Worm (Caenorhabditis elegans) whole organism, L1 larva: Measurements from ENCODE around the gene xpo-1.

ENCODE experiments used
- C04F5.9 ChIP-seq: sonication (generic microtip); optimal IDR thresholded peaks from 2 replicates; lab custom pipeline; 2016; ENCODE audit warnings: missing genetic modification characterization, missing compliant biosample characterization
- ama-1 ChIP-seq: fragments of 150-350 bp; optimal IDR thresholded peaks from 2 replicates; lab custom pipeline; 2014
- blmp-1 ChIP-seq: fragments of 150-350 bp; optimal IDR thresholded peaks from 2 replicates; lab custom pipeline; 2014; ENCODE audit warnings: missing biosample characterization, missing genetic modification characterization
- ceh-88 ChIP-seq: fragments of 200-800 bp; sonication (Bioruptor generic); IDR thresholded peaks from 2 replicates; pipeline ENCODE4 v1.3.6; 2022; ENCODE audit warnings: missing genetic modification characterization, missing compliant biosample characterization
- elt-3 ChIP-seq, 6 experiments: fragments of 150-350 bp in 1 of 6; sonication (generic microtip); optimal IDR thresholded peaks; 2 replicates each; lab custom pipeline; 2017 to 2018; ENCODE audit warnings: missing biosample characterization in 6 of 6, missing genetic modification characterization in 6 of 6, inconsistent platforms in 1 of 6
- fkh-10 ChIP-seq: sonication (generic microtip); optimal IDR thresholded peaks from 2 replicates; lab custom pipeline; 2017; ENCODE audit warnings: missing biosample characterization, missing genetic modification reagents, missing genetic modification characterization
- lin-14 ChIP-seq: fragments of 200-800 bp; sonication (Bioruptor generic); optimal IDR thresholded peaks from 2 replicates; lab custom pipeline; 2018; ENCODE audit warnings: mild to moderate bottlenecking, missing genetic modification characterization, moderate library complexity, missing compliant biosample characterization
- lin-15B ChIP-seq: fragments of 150-350 bp; sonication (generic microtip); optimal IDR thresholded peaks from 3 replicates; lab custom pipeline; 2014; ENCODE audit warnings: missing biosample characterization, missing genetic modification characterization
- lin-35 ChIP-seq, 2 experiments: fragments of 150-350 bp; optimal IDR thresholded peaks; 2 replicates each; lab custom pipeline; 2014; ENCODE audit warnings: missing biosample characterization in 2 of 2, missing genetic modification characterization in 2 of 2, missing genetic modification reagents in 2 of 2
- lir-3 ChIP-seq: sonication (generic microtip); optimal IDR thresholded peaks from 2 replicates; lab custom pipeline; 2016; ENCODE audit warnings: mild to moderate bottlenecking, missing genetic modification characterization, moderate library complexity, missing compliant biosample characterization; ENCODE audit not compliant: poor library complexity
- lsy-2 ChIP-seq, 2 experiments: fragments of 150-350 bp; optimal IDR thresholded peaks; 2 replicates each; lab custom pipeline; 2014; ENCODE audit warnings: missing biosample characterization in 2 of 2, missing genetic modification characterization in 2 of 2
- mab-9 ChIP-seq: fragments of 200-800 bp; sonication (Bioruptor generic); IDR thresholded peaks from 2 replicates; pipeline ENCODE4 v1.3.6; 2022; ENCODE audit warnings: missing genetic modification reagents, missing genetic modification characterization, missing compliant biosample characterization
- mdl-1 ChIP-seq, 2 experiments: fragments of 150-350 bp; optimal IDR thresholded peaks; 2 replicates each; lab custom pipeline; 2014 to 2017; ENCODE audit warnings: missing biosample characterization in 2 of 2, missing genetic modification characterization in 2 of 2, inconsistent platforms in 1 of 2
- mef-2 ChIP-seq: fragments of 150-350 bp; optimal IDR thresholded peaks from 2 replicates; lab custom pipeline; 2014; ENCODE audit warnings: missing biosample characterization, missing genetic modification characterization
- nhr-19 ChIP-seq: fragments of 200-800 bp; sonication (Bioruptor generic); conservative IDR thresholded peaks from 2 replicates; pipeline ENCODE4 v1.3.6; 2022; ENCODE audit warnings: missing genetic modification characterization, missing compliant biosample characterization
- nhr-71 ChIP-seq: sonication (generic microtip); optimal IDR thresholded peaks from 2 replicates; lab custom pipeline; 2016; ENCODE audit warnings: mild to moderate bottlenecking, missing genetic modification characterization, moderate library complexity, missing compliant biosample characterization
- nhr-76 ChIP-seq: sonication (generic microtip); optimal IDR thresholded peaks from 2 replicates; lab custom pipeline; 2017; ENCODE audit warnings: missing biosample characterization, missing genetic modification characterization
- nhr-84 ChIP-seq: sonication (generic microtip); optimal IDR thresholded peaks from 2 replicates; lab custom pipeline; 2017; ENCODE audit warnings: missing biosample characterization, missing genetic modification characterization
- nhr-85 ChIP-seq: sonication (generic microtip); peaks from one replicate; lab custom pipeline; 2016; ENCODE audit warnings: missing genetic modification characterization, inconsistent platforms, missing compliant biosample characterization
- nhr-90 ChIP-seq: sonication (generic microtip); optimal IDR thresholded peaks from 2 replicates; lab custom pipeline; 2016; ENCODE audit warnings: mild to moderate bottlenecking, missing genetic modification characterization, missing compliant biosample characterization; ENCODE audit not compliant: poor library complexity
- pag-3 ChIP-seq: sonication (generic microtip); optimal IDR thresholded peaks from 2 replicates; lab custom pipeline; 2017; ENCODE audit warnings: missing genetic modification characterization, mild to moderate bottlenecking, missing compliant biosample characterization, antibody characterized with exemption, borderline replicate concordance; ENCODE audit not compliant: insufficient read depth
- sptf-1 ChIP-seq: fragments of 150-350 bp; optimal IDR thresholded peaks from 2 replicates; lab custom pipeline; 2014; ENCODE audit warnings: missing biosample characterization, missing genetic modification characterization
- swsn-7 ChIP-seq: sonication (generic microtip); optimal IDR thresholded peaks from 2 replicates; lab custom pipeline; 2016; ENCODE audit warnings: missing genetic modification characterization, missing compliant biosample characterization
- tbx-2 ChIP-seq: sonication (generic microtip); optimal IDR thresholded peaks from 2 replicates; lab custom pipeline; 2016; ENCODE audit warnings: missing genetic modification characterization, missing compliant biosample characterization
- unc-98 ChIP-seq: fragments of 200-800 bp; sonication (Bioruptor generic); IDR thresholded peaks from 2 replicates; pipeline ENCODE4 v1.3.6; 2022; ENCODE audit warnings: missing genetic modification characterization, missing compliant biosample characterization
- vab-15 ChIP-seq: sonication (generic microtip); optimal IDR thresholded peaks from 2 replicates; lab custom pipeline; 2017; ENCODE audit warnings: missing genotype, mild to moderate bottlenecking, missing genetic modification characterization, missing compliant biosample characterization
- zag-1 ChIP-seq: fragments of 150-350 bp; optimal IDR thresholded peaks from 2 replicates; lab custom pipeline; 2014; ENCODE audit warnings: missing biosample characterization, missing genetic modification characterization

xpo-1 gene

DNA sequence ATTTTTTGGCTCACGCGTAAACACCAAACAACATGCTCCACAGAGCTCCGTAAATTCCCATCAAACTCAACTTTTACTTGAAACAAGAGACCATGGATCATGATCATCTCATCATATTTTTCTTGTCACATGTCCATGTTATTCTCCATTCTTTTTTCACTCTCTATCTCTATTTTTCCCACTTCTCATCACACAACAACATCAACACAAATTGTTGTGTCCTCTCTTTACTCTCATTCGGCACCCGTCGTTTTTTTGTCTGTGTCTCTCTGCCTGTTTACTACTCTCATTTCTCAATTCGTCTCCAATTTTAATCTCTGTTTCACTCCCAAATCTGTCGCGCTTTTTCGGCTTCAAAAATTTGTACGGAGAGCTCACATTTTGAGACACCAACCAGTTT lies 45.6 kb upstream of the xpo-1 start (continued):
- TF ChIP-seq nhr-85 = peak; percentile 91
- peak; percentile 97 for TF ChIP-seq lin-14 (GFP tag; lab: Kevin White, UChicago)
- TF ChIP-seq nhr-90 (tag; lab: Kevin White, UChicago) = no peak
- TF ChIP-seq mef-2 (tag; lab: Kevin White, UChicago) = peak; percentile 16
- TF ChIP-seq nhr-84 = no peak
- TF ChIP-seq nhr-19 = peak; percentile 58
- TF ChIP-seq tbx-2 = peak; percentile 56
- TF ChIP-seq vab-15 = peak; percentile 72
- TF ChIP-seq swsn-7 = peak; percentile 39
- peak; percentile 86 for TF ChIP-seq nhr-71
- peak; percentile 50 to 72 for TF ChIP-seq lin-35 (GFP tag; optimal IDR thresholded peaks at IDR 0.05; lab: Kevin White, UChicago)
- peak; percentile 24 for TF ChIP-seq fkh-10 (GFP tag; lab: Kevin White, UChicago)
- TF ChIP-seq ceh-88 (GFP tag; lab: Robert Waterston, UW) = peak; percentile 49; the same call in 1 of the 2 replicates

- TF ChIP-seq lin-15B = no peak
- no peak for TF ChIP-seq nhr-76 (tag; lab: Kevin White, UChicago)
- TF ChIP-seq zag-1 (tag; lab: Kevin White, UChicago) = no peak
- TF ChIP-seq mdl-1 (tag; optimal IDR thresholded peaks at IDR 0.05; lab: Kevin White, UChicago) = no peak
- TF ChIP-seq C04F5.9 (tag; lab: Kevin White, UChicago) = no peak
- no peak for TF ChIP-seq sptf-1 (tag; lab: Kevin White, UChicago)
- no peak for TF ChIP-seq blmp-1 (tag; lab: Kevin White, UChicago)
- TF ChIP-seq swsn-7 = no peak
- TF ChIP-seq, all 84 proteins: peak for 0
These were observed 44.7 kb upstream of the xpo-1 start, which contains the start of gene hint-3 for ce11 chrV:7760174-7760573. Gene hint-3 (plus strand): TSS chrV:7760474.

- no peak for TF ChIP-seq pag-3 (tag; lab: Kevin White, UChicago)
- TF ChIP-seq ama-1 (lab: Kevin White, UChicago) = no peak
These were observed 43.0 kb upstream of the xpo-1 start for ce11 chrV:7761906-7762305.

DNA sequence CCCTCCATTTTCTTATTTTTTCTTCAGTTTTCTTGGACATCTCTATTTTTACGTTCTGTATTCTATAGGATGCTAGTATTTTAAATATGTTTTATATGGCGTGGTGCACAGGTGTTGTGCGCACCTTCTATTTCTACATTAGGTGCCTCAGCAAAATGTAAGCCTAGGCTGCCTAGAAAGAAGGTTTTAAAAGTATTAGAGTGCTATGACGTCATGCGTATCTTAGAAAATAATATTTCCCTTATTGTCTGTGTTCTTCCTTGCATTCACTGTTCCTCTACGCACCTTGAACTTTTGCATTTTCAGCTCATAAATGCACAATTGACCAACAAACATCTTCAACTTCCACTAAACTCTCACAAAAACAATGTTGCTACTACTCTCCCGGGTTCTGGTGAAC lies 33.9 kb upstream of the xpo-1 start, which contains the start of gene frpr-3:
frpr-3 (plus strand) TSS at position 301 of the 400 bp plus-strand sequence.
- TF ChIP-seq ama-1 (lab: Kevin White, UChicago) = no peak
- TF ChIP-seq unc-98 (GFP tag; lab: Robert Waterston, UW) = no peak
- TF ChIP-seq, all 84 proteins: peak for 0

DNA sequence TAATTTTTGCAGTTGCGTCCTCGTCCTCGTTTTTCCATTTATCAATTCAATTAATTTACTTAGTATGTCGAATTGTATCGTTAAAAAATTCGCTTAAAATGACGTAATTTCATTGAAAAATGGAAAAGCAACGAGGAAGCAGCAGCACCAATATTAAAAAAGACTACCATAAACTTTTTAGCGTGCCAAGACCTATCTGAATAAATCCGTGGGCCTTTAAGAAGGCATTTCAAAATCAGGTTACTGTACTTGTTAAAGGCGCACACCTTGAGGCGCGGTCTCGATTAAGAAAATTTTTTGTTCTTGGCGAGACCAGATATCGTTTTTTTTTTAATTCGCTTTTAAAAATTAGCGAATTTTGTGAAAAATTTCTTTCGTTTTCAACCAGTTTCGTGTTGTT lies 31.2 kb upstream of the xpo-1 start:
- no peak for TF ChIP-seq ama-1 (lab: Kevin White, UChicago)
- TF ChIP-seq C04F5.9 (tag; lab: Kevin White, UChicago) = no peak

DNA sequence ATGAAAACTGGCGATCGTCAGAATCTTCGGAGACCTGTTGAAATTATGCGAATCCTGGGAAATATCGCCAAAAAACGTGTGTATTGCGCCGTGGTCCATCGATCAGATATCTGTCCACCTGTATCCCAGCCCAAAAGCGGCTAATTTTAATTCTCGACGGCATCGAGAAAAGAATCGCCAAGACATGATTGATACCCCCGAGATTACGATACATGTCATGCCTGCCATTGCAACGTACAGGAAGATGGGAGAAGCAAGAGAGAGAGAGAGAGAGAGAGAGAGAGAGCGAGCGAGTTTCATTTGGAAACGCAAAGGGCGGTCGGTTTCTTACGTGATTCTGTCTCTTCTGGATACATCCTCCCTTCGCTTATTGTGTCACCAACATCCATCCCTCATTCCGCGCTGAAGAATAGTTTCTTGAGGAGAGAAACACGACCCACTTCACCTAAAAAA lies 30.7 kb upstream of the xpo-1 start, which contains the start of gene grl-10:
grl-10 (plus strand) TSS at position 403 of the 453 bp plus-strand sequence.
- peak in 1 of 6 experiments; percentile 39 for TF ChIP-seq elt-3 (tag; optimal IDR thresholded peaks at IDR 0.05; lab: Kevin White, UChicago)
- TF ChIP-seq lir-3 (tag; lab: Kevin White, UChicago) = no peak
- TF ChIP-seq blmp-1 (tag; lab: Kevin White, UChicago) = peak; percentile 50

DNA sequence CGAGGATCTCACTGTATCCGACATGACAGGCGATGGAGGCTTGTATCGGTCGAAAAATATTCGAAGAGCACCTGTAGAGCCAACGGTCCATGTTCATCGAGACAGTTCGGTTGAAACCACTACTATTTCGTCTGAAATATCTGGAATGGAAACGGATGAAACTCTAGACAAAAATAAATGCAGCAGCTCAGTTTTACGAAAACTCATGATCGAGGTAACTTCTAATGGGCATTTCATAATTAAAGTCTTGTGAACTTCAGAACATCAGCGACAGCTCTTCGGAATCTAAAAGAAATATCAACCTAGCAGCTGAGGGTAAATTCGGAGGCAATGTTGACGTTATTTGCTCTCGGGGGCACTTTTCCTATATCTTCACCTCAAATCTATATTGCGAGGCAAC lies 29.6 kb upstream of the xpo-1 start:
- TF ChIP-seq nhr-85 (peak; percentile 52), mab-9 (GFP tag; lab: Robert Waterston, UW) (no peak), lsy-2 (tag; optimal IDR thresholded peaks at IDR 0.05; lab: Kevin White, UChicago) (peak in 1 of 2 experiments; percentile 7)
- TF ChIP-seq, all 84 proteins: peak for 2
